Fruit fly (Drosophila melanogaster) whole organism, embryonic: ENCODE measurements around the gene Lgr1.

Source experiments
- Abd-B ChIP-seq: fragments of 200-800 bp; sonication (Bioruptor generic); optimal IDR thresholded peaks from 2 replicates; lab custom pipeline; 2018; ENCODE audit warnings: missing biosample characterization, mild to moderate bottlenecking, missing genetic modification characterization, moderate library complexity
- B-H2 ChIP-seq: fragments of 200-800 bp; sonication (Bioruptor generic); optimal IDR thresholded peaks from 2 replicates; lab custom pipeline; 2018; ENCODE audit warnings: missing biosample characterization, mild to moderate bottlenecking, missing genetic modification characterization
- BEAF-32 ChIP-seq: fragments of 200-800 bp; sonication (Bioruptor generic); optimal IDR thresholded peaks from 3 replicates; lab custom pipeline; 2017; ENCODE audit warnings: missing biosample characterization, missing genetic modification characterization, mild to moderate bottlenecking, moderate library complexity, missing genetic modification reagents
- Bdp1 ChIP-seq: fragments of 200-800 bp; sonication (Bioruptor generic); optimal IDR thresholded peaks from 3 replicates; lab custom pipeline; 2016; ENCODE audit warnings: missing biosample characterization, missing genetic modification characterization
- CG1024 ChIP-seq: fragments of 200-800 bp; sonication (Bioruptor generic); IDR thresholded peaks from 2 replicates; pipeline ENCODE4 v1.3.6; 2022; ENCODE audit warnings: missing biosample characterization, missing genetic modification characterization
- CG10543 ChIP-seq: fragments of 200-800 bp; sonication (Bioruptor generic); optimal IDR thresholded peaks from 3 replicates; lab custom pipeline; 2017; ENCODE audit warnings: missing biosample characterization, mild to moderate bottlenecking, missing genetic modification characterization, moderate library complexity
- CG10565 ChIP-seq: fragments of 200-800 bp; sonication (Bioruptor generic); optimal IDR thresholded peaks from 3 replicates; lab custom pipeline; 2016; ENCODE audit warnings: missing biosample characterization, mild to moderate bottlenecking, missing genetic modification characterization
- CG12391 ChIP-seq: fragments of 200-800 bp; sonication (Bioruptor generic); optimal IDR thresholded peaks from 3 replicates; lab custom pipeline; 2018; ENCODE audit warnings: missing biosample characterization, mild to moderate bottlenecking, missing genetic modification characterization, moderate library complexity
- CG13624 ChIP-seq: fragments of 200-800 bp; sonication (Bioruptor generic); optimal IDR thresholded peaks from 2 replicates; lab custom pipeline; 2016; ENCODE audit warnings: missing biosample characterization, missing genetic modification characterization
- CG14965 ChIP-seq: fragments of 200-800 bp; sonication (Bioruptor generic); optimal IDR thresholded peaks from 2 replicates; lab custom pipeline; 2016; ENCODE audit warnings: missing biosample characterization, missing genetic modification characterization, borderline replicate concordance
- CG15073 ChIP-seq: fragments of 200-800 bp; sonication (Bioruptor generic); optimal IDR thresholded peaks from 2 replicates; lab custom pipeline; 2016; ENCODE audit warnings: missing biosample characterization, missing genetic modification characterization
- CG16815 ChIP-seq: fragments of 200-800 bp; sonication (Bioruptor generic); optimal IDR thresholded peaks from 3 replicates; lab custom pipeline; 2017; ENCODE audit warnings: missing biosample characterization, mild to moderate bottlenecking, missing genetic modification characterization
- CG17385 ChIP-seq: fragments of 200-800 bp; sonication (Bioruptor generic); optimal IDR thresholded peaks from 3 replicates; lab custom pipeline; 2018; ENCODE audit warnings: missing biosample characterization, mild to moderate bottlenecking, missing genetic modification characterization
- CG17829 ChIP-seq: fragments of 200-800 bp; optimal IDR thresholded peaks from 2 replicates; lab custom pipeline; 2019; ENCODE audit warnings: missing biosample characterization, mild to moderate bottlenecking, missing genetic modification characterization, moderate library complexity
- CG18619 ChIP-seq: fragments of 200-800 bp; sonication (Bioruptor generic); optimal IDR thresholded peaks from 3 replicates; lab custom pipeline; 2017; ENCODE audit warnings: missing biosample characterization, mild to moderate bottlenecking, missing genetic modification characterization
- CG2116 ChIP-seq: fragments of 200-800 bp; sonication (Bioruptor generic); optimal IDR thresholded peaks from 3 replicates; lab custom pipeline; 2018; ENCODE audit warnings: missing biosample characterization, mild to moderate bottlenecking, missing genetic modification characterization
- CG2712 ChIP-seq: fragments of 200-800 bp; optimal IDR thresholded peaks from 3 replicates; lab custom pipeline; 2019; ENCODE audit warnings: missing biosample characterization, mild to moderate bottlenecking, missing genetic modification characterization, moderate library complexity
- CG30020 ChIP-seq: fragments of 200-800 bp; optimal IDR thresholded peaks from 2 replicates; lab custom pipeline; 2019; ENCODE audit warnings: missing biosample characterization, mild to moderate bottlenecking, missing genetic modification characterization, moderate library complexity
- CG9609 ChIP-seq: fragments of 200-800 bp; sonication (Bioruptor generic); optimal IDR thresholded peaks from 3 replicates; lab custom pipeline; 2016; ENCODE audit warnings: missing biosample characterization, missing genetic modification characterization
- Dad ChIP-seq: fragments of 200-800 bp; sonication (Bioruptor generic); optimal IDR thresholded peaks from 3 replicates; lab custom pipeline; 2016; ENCODE audit warnings: missing biosample characterization, missing genetic modification characterization
- Dp ChIP-seq: fragments of 200-800 bp; sonication (Bioruptor generic); optimal IDR thresholded peaks from 2 replicates; lab custom pipeline; 2018; ENCODE audit warnings: missing biosample characterization, mild to moderate bottlenecking, missing genetic modification characterization, moderate library complexity
- Gug ChIP-seq: fragments of 200-800 bp; sonication (Bioruptor generic); IDR thresholded peaks from 4 replicates; pipeline ENCODE4 v1.3.6; 2022; ENCODE audit warnings: missing biosample characterization, missing genetic modification characterization
- HLH3B ChIP-seq: fragments of 200-800 bp; sonication (Bioruptor generic); IDR thresholded peaks from 2 replicates; pipeline ENCODE4 v1.3.6; 2022; ENCODE audit warnings: missing biosample characterization, missing genetic modification characterization
- HmgD ChIP-seq: fragments of 200-800 bp; sonication (Bioruptor generic); optimal IDR thresholded peaks from 3 replicates; lab custom pipeline; 2016; ENCODE audit warnings: missing biosample characterization, missing genetic modification characterization
- Hsf ChIP-seq: fragments of 200-800 bp; sonication (Bioruptor generic); optimal IDR thresholded peaks from 3 replicates; lab custom pipeline; 2016; ENCODE audit warnings: missing biosample characterization, missing genetic modification characterization
- Lhr ChIP-seq: fragments of 200-800 bp; sonication (Bioruptor generic); optimal IDR thresholded peaks from 3 replicates; lab custom pipeline; 2017; ENCODE audit warnings: mild to moderate bottlenecking, missing biosample characterization, missing genetic modification reagents, missing genetic modification characterization
- Lim3 ChIP-seq: fragments of 200-800 bp; sonication (Bioruptor generic); IDR thresholded peaks from 2 replicates; pipeline ENCODE4 v1.3.6; 2022; ENCODE audit warnings: missing biosample characterization, missing genetic modification characterization
- Max ChIP-seq: fragments of 200-800 bp; sonication (Bioruptor generic); optimal IDR thresholded peaks from 2 replicates; lab custom pipeline; 2016; ENCODE audit warnings: missing biosample characterization, mild to moderate bottlenecking, missing genetic modification characterization
- Oli ChIP-seq: fragments of 200-800 bp; sonication (Bioruptor generic); optimal IDR thresholded peaks from 2 replicates; lab custom pipeline; 2018; ENCODE audit warnings: missing biosample characterization, mild to moderate bottlenecking, missing genetic modification characterization, moderate library complexity
- Pdp1 ChIP-seq, 2 experiments: fragments of 200-800 bp; sonication (Bioruptor generic); optimal IDR thresholded peaks; 3 replicates each; lab custom pipeline; 2016; ENCODE audit warnings: missing biosample characterization in 2 of 2, missing genetic modification characterization in 2 of 2, mild to moderate bottlenecking in 1 of 2, moderate library complexity in 1 of 2
- Rfx ChIP-seq: fragments of 200-800 bp; sonication (Bioruptor generic); IDR thresholded peaks from 2 replicates; pipeline ENCODE4 v1.3.6; 2022; ENCODE audit warnings: missing biosample characterization, missing genetic modification characterization
- Sin3A ChIP-seq: fragments of >200 bp; optimal IDR thresholded peaks from 2 replicates; lab custom pipeline; 2018
- TFAM ChIP-seq: fragments of 200-800 bp; sonication (Bioruptor generic); optimal IDR thresholded peaks from 2 replicates; lab custom pipeline; 2017; ENCODE audit warnings: missing biosample characterization, missing genetic modification characterization, inconsistent platforms
- ab ChIP-seq: fragments of 200-800 bp; sonication (Bioruptor generic); optimal IDR thresholded peaks from 2 replicates; lab custom pipeline; 2016; ENCODE audit warnings: missing biosample characterization, missing genetic modification characterization
- caup ChIP-seq: fragments of 200-800 bp; sonication (Bioruptor generic); optimal IDR thresholded peaks from 3 replicates; lab custom pipeline; 2017; ENCODE audit warnings: missing biosample characterization, mild to moderate bottlenecking, missing genetic modification characterization, moderate library complexity; ENCODE audit not compliant: severe bottlenecking
- cg ChIP-seq: fragments of 200-800 bp; sonication (Bioruptor generic); optimal IDR thresholded peaks from 3 replicates; lab custom pipeline; 2019; ENCODE audit warnings: missing biosample characterization, mild to moderate bottlenecking, missing genetic modification characterization, moderate library complexity
- cwo ChIP-seq: fragments of 200-800 bp; sonication (Bioruptor generic); optimal IDR thresholded peaks from 3 replicates; lab custom pipeline; 2017; ENCODE audit warnings: missing biosample characterization, missing genetic modification characterization, mild to moderate bottlenecking, moderate library complexity, missing genetic modification reagents
- dmrt99B ChIP-seq: fragments of 200-800 bp; sonication (Bioruptor generic); optimal IDR thresholded peaks from 2 replicates; lab custom pipeline; 2018; ENCODE audit warnings: missing biosample characterization, mild to moderate bottlenecking, missing genetic modification characterization, moderate library complexity
- lab ChIP-seq: fragments of 200-800 bp; sonication (Bioruptor generic); optimal IDR thresholded peaks from 3 replicates; lab custom pipeline; 2017; ENCODE audit warnings: missing biosample characterization, missing genetic modification characterization, mild to moderate bottlenecking, moderate library complexity, missing genetic modification reagents
- nerfin-1 ChIP-seq: fragments of 200-800 bp; sonication (Bioruptor generic); optimal IDR thresholded peaks from 3 replicates; lab custom pipeline; 2019; ENCODE audit warnings: missing biosample characterization, mild to moderate bottlenecking, missing genetic modification characterization, moderate library complexity
- oc ChIP-seq: fragments of 200-800 bp; sonication (Bioruptor generic); optimal IDR thresholded peaks from 2 replicates; lab custom pipeline; 2018; ENCODE audit warnings: missing biosample characterization, mild to moderate bottlenecking, missing genetic modification characterization, moderate library complexity
- onecut ChIP-seq: fragments of 200-800 bp; sonication (Bioruptor generic); IDR thresholded peaks from 2 replicates; pipeline ENCODE4 v1.3.6; 2022; ENCODE audit warnings: missing biosample characterization, missing genetic modification characterization
- pfk ChIP-seq: fragments of 200-800 bp; sonication (Bioruptor generic); optimal IDR thresholded peaks from 2 replicates; lab custom pipeline; 2018; ENCODE audit warnings: missing biosample characterization, mild to moderate bottlenecking, missing genetic modification characterization, moderate library complexity
- rib ChIP-seq: fragments of 200-800 bp; sonication (Bioruptor generic); IDR thresholded peaks from 2 replicates; pipeline ENCODE4 v1.3.6; 2022; ENCODE audit warnings: missing biosample characterization, missing genetic modification characterization
- schlank ChIP-seq: fragments of 200-800 bp; sonication (Bioruptor generic); optimal IDR thresholded peaks from 2 replicates; lab custom pipeline; 2018; ENCODE audit warnings: missing biosample characterization, mild to moderate bottlenecking, missing genetic modification characterization
- sd ChIP-seq: fragments of 200-800 bp; sonication (Bioruptor generic); optimal IDR thresholded peaks from 3 replicates; lab custom pipeline; 2018; ENCODE audit warnings: missing biosample characterization, mild to moderate bottlenecking, missing genetic modification characterization, moderate library complexity
- stwl ChIP-seq: fragments of 200-800 bp; sonication (Bioruptor generic); optimal IDR thresholded peaks from 3 replicates; lab custom pipeline; 2018; ENCODE audit warnings: missing biosample characterization, mild to moderate bottlenecking, missing genetic modification characterization, moderate library complexity
- trem ChIP-seq: fragments of 200-800 bp; optimal IDR thresholded peaks from 3 replicates; lab custom pipeline; 2019; ENCODE audit warnings: missing biosample characterization, mild to moderate bottlenecking, missing genetic modification characterization, moderate library complexity
- ttk ChIP-seq: fragments of 200-800 bp; sonication (Bioruptor generic); IDR thresholded peaks from 2 replicates; pipeline ENCODE4 v2.1.2; 2022; ENCODE audit warnings: missing biosample characterization, missing genetic modification characterization

Gene Lgr1

dm6 chr3R:17718051-17718693 is 7.4 kb upstream of the Lgr1 start, which contains the start of gene osa (continued):
- TF ChIP-seq CG10565 (GFP tag; lab: Kevin White, UChicago) (no peak), nerfin-1 (tag; lab: Kevin White, UChicago) (no peak), onecut (GFP tag; lab: Robert Waterston, UW) (peak; percentile 33), CG1024 (GFP tag; lab: Robert Waterston, UW) (no peak), Rfx (no peak), CG12391 (tag; lab: Kevin White, UChicago) (peak; percentile 10), oc (tag; lab: Kevin White, UChicago) (peak; percentile 7), Dad (GFP tag; lab: Kevin White, UChicago) (peak; percentile 8), CG14965 (GFP tag; lab: Kevin White, UChicago) (no peak), CG2116 (peak; percentile 92), CG30020 (tag; lab: Kevin White, UChicago) (peak; percentile 39), stwl (peak; percentile 64), Max (GFP tag; lab: Kevin White, UChicago) (peak; percentile 33), rib (GFP tag; lab: Robert Waterston, UW) (no peak), Sin3A (peak; percentile 97), schlank (tag; lab: Kevin White, UChicago) (no peak), HmgD (peak; percentile 5), CG10543 (GFP tag; lab: Kevin White, UChicago) (peak; percentile 20), BEAF-32 (peak; percentile 99), lab (GFP tag; lab: Kevin White, UChicago) (peak; percentile 18), Lim3 (no peak), CG13624 (GFP tag; lab: Kevin White, UChicago) (peak; percentile 55), dmrt99B (tag; lab: Kevin White, UChicago) (peak; percentile 3), CG17829 (tag; lab: Kevin White, UChicago) (peak; percentile 21), CG16815 (GFP tag; lab: Kevin White, UChicago) (no peak), pfk (peak; percentile 88), caup (GFP tag; lab: Kevin White, UChicago) (no peak), Abd-B (GFP tag; lab: Kevin White, UChicago) (no peak), Dp (GFP tag; lab: Kevin White, UChicago) (peak; percentile 65), Bdp1 (GFP tag; lab: Kevin White, UChicago) (peak; percentile 18), Hsf (GFP tag; lab: Kevin White, UChicago) (no peak), CG18619 (GFP tag; lab: Kevin White, UChicago) (no peak), CG15073 (GFP tag; lab: Kevin White, UChicago) (no peak), ab (GFP tag; lab: Kevin White, UChicago) (no peak), trem (tag; lab: Kevin White, UChicago) (peak; percentile 53), Oli (tag; lab: Kevin White, UChicago) (no peak), Gug (peak; percentile 62; the same call in 2 of the 4 replicates), HLH3B (GFP tag; lab: Robert Waterston, UW) (no peak), CG9609 (peak; percentile 9), Lhr (peak; percentile 39), Pdp1 (GFP tag; optimal IDR thresholded peaks at IDR 0.05; lab: Kevin White, UChicago) (peak in 1 of 2 experiments; percentile 2), CG17385 (peak; percentile 4), cwo (GFP tag; lab: Kevin White, UChicago) (peak; percentile 13), B-H2 (GFP tag; lab: Kevin White, UChicago) (no peak), ttk (GFP tag; lab: Robert Waterston, UW) (no peak), sd (tag; lab: Kevin White, UChicago) (no peak), TFAM (GFP tag; lab: Kevin White, UChicago) (no peak), cg (GFP tag; lab: Kevin White, UChicago) (peak; percentile 5), CG2712 (tag; lab: Kevin White, UChicago) (peak; percentile 25)
